Worm (Caenorhabditis elegans) whole organism, early embryonic: ENCODE data around the gene trpp-9.

ENCODE experiments used
- B0310.2 ChIP-seq: sonication (generic microtip); optimal IDR thresholded peaks from 2 replicates; lab custom pipeline; 2016; ENCODE audit warnings: mild to moderate bottlenecking, missing genetic modification characterization, missing compliant biosample characterization
- F13C5.2 ChIP-seq: sonication (generic microtip); optimal IDR thresholded peaks from 2 replicates; lab custom pipeline; 2017; ENCODE audit warnings: mild to moderate bottlenecking, missing genetic modification characterization, inconsistent platforms, missing compliant biosample characterization
- aly-1 ChIP-seq: sonication (generic microtip); optimal IDR thresholded peaks from 2 replicates; lab custom pipeline; 2016; ENCODE audit warnings: missing genetic modification characterization, missing compliant biosample characterization
- ama-1 ChIP-seq: fragments of 150-350 bp; optimal IDR thresholded peaks from 2 replicates; lab custom pipeline; 2014
- ceh-13 ChIP-seq: fragments of 200-800 bp; sonication (Bioruptor generic); optimal IDR thresholded peaks from 2 replicates; lab custom pipeline; 2018; ENCODE audit warnings: mild to moderate bottlenecking, missing genetic modification characterization, missing compliant biosample characterization
- ceh-36 ChIP-seq: sonication (generic microtip); optimal IDR thresholded peaks from 2 replicates; lab custom pipeline; 2016; ENCODE audit warnings: missing genetic modification characterization, inconsistent platforms, missing compliant biosample characterization
- ets-7 ChIP-seq: sonication (generic microtip); optimal IDR thresholded peaks from 2 replicates; lab custom pipeline; 2016; ENCODE audit warnings: missing genotype, missing genetic modification characterization, missing compliant biosample characterization
- flt-1 ChIP-seq: fragments of 200-800 bp; sonication (Bioruptor generic); IDR thresholded peaks from 2 replicates; pipeline ENCODE4 v1.3.6; 2022; ENCODE audit warnings: missing genetic modification characterization, missing compliant biosample characterization
- hmbx-1 ChIP-seq: sonication (generic microtip); optimal IDR thresholded peaks from 2 replicates; lab custom pipeline; 2016; ENCODE audit warnings: mild to moderate bottlenecking, missing genetic modification characterization, missing compliant biosample characterization
- hmg-4 ChIP-seq: fragments of 200-800 bp; sonication (Bioruptor generic); optimal IDR thresholded peaks from 2 replicates; lab custom pipeline; 2018; ENCODE audit warnings: mild to moderate bottlenecking, missing genetic modification characterization, missing compliant biosample characterization
- hnd-1 ChIP-seq: sonication (generic microtip); optimal IDR thresholded peaks from 2 replicates; lab custom pipeline; 2016; ENCODE audit warnings: missing genetic modification characterization, missing compliant biosample characterization
- pes-1 ChIP-seq: fragments of 200-800 bp; sonication (Bioruptor generic); IDR thresholded peaks from 2 replicates; pipeline ENCODE4 v1.3.6; 2022; ENCODE audit warnings: missing genetic modification reagents, missing genetic modification characterization, missing compliant biosample characterization
- scrt-1 ChIP-seq: fragments of 200-800 bp; sonication (Bioruptor generic); IDR thresholded peaks from 2 replicates; pipeline ENCODE4 v1.3.6; 2022; ENCODE audit warnings: missing genetic modification characterization, missing compliant biosample characterization
- sea-1 ChIP-seq: fragments of 200-800 bp; sonication (Bioruptor generic); conservative IDR thresholded peaks from 2 replicates; pipeline ENCODE4 v1.3.6; 2022; ENCODE audit warnings: missing genetic modification characterization, missing compliant biosample characterization
- tbx-11 ChIP-seq: fragments of 200-800 bp; sonication (Bioruptor generic); IDR thresholded peaks from 2 replicates; pipeline ENCODE4 v1.3.6; 2022; ENCODE audit warnings: missing genetic modification characterization, missing compliant biosample characterization
- tbx-37 ChIP-seq: fragments of 200-800 bp; sonication (Bioruptor generic); conservative IDR thresholded peaks from 2 replicates; pipeline ENCODE4 v1.3.6; 2022; ENCODE audit warnings: missing genetic modification reagents, missing genetic modification characterization, missing compliant biosample characterization
- tra-4 ChIP-seq: sonication (generic microtip); optimal IDR thresholded peaks from 2 replicates; lab custom pipeline; 2017; ENCODE audit warnings: missing genetic modification characterization, missing compliant biosample characterization

The trpp-9 gene

ce11 chrX:11533543-11534003 lies 30.1 kb upstream of the trpp-9 start, which contains the start of gene C35C5.8:
TSS of gene C35C5.8 (plus strand) at chrX:11533593.
- no peak for TF ChIP-seq F13C5.2 (tag; lab: Kevin White, UChicago)
- TF ChIP-seq sea-1 (GFP tag; lab: Robert Waterston, UW) = no peak
- TF ChIP-seq ets-7 (tag; lab: Kevin White, UChicago) = no peak
- TF ChIP-seq hnd-1 (tag; lab: Kevin White, UChicago) = no peak
- TF ChIP-seq ceh-36 (tag; lab: Kevin White, UChicago) = no peak
- no peak for TF ChIP-seq aly-1

ce11 chrX:11534443-11534842 lies 29.3 kb upstream of the trpp-9 start:
- no peak for TF ChIP-seq ama-1 (lab: Kevin White, UChicago)
- TF ChIP-seq pes-1 (GFP tag; lab: Robert Waterston, UW) = no peak
- no peak for TF ChIP-seq sea-1 (GFP tag; lab: Robert Waterston, UW)

ce11 chrX:11536408-11536807 lies 27.3 kb upstream of the trpp-9 start, which contains the start of gene C35C5.9:
TSS of gene C35C5.9 (plus strand) at chrX:11536568.
- TF ChIP-seq ets-7 (tag; lab: Kevin White, UChicago) = no peak
- TF ChIP-seq sea-1 (GFP tag; lab: Robert Waterston, UW) = no peak
- TF ChIP-seq ceh-36 (tag; lab: Kevin White, UChicago) = no peak
- no peak for TF ChIP-seq hmg-4 (GFP tag; lab: Kevin White, UChicago)
- no peak for TF ChIP-seq hnd-1 (tag; lab: Kevin White, UChicago)

- TF ChIP-seq pes-1 (GFP tag; lab: Robert Waterston, UW) (no peak), aly-1 (no peak), sea-1 (GFP tag; lab: Robert Waterston, UW) (no peak), hmg-4 (GFP tag; lab: Kevin White, UChicago) (no peak), F13C5.2 (tag; lab: Kevin White, UChicago) (no peak), tbx-11 (GFP tag; lab: Robert Waterston, UW) (no peak), ceh-13 (no peak), tbx-37 (GFP tag; lab: Robert Waterston, UW) (no peak)
Measured at ce11 chrX:11537240-11537764, 26.4 kb upstream of the trpp-9 start, which contains the start of gene gcp-2.2. TSS of gene gcp-2.2 (plus strand) at chrX:11537714.

- TF ChIP-seq tbx-11 (GFP tag; lab: Robert Waterston, UW) (no peak), ceh-13 (no peak), hmbx-1 (tag; lab: Kevin White, UChicago) (no peak), hmg-4 (GFP tag; lab: Kevin White, UChicago) (no peak), B0310.2 (tag; lab: Kevin White, UChicago) (no peak), F13C5.2 (tag; lab: Kevin White, UChicago) (no peak), pes-1 (GFP tag; lab: Robert Waterston, UW) (no peak), flt-1 (GFP tag; lab: Robert Waterston, UW) (no peak), tra-4 (no peak), hnd-1 (tag; lab: Kevin White, UChicago) (no peak)
Measured at ce11 chrX:11541690-11542089, 22.0 kb upstream of the trpp-9 start.

ce11 chrX:11546445-11547275 lies 17.1 kb upstream of the trpp-9 start, which contains the start of gene selt-1.1:
TSS of gene selt-1.1 (minus strand) at chrX:11546495.
- TF ChIP-seq F13C5.2 (tag; lab: Kevin White, UChicago) (peak; percentile 21), sea-1 (GFP tag; lab: Robert Waterston, UW) (0 out of 2 replicates have a peak, but pooled peaks have one; percentile 52), tbx-11 (GFP tag; lab: Robert Waterston, UW) (no peak), aly-1 (peak; percentile 37), ama-1 (lab: Kevin White, UChicago) (no peak), hmg-4 (GFP tag; lab: Kevin White, UChicago) (peak; percentile 76)

- TF ChIP-seq hmbx-1 (tag; lab: Kevin White, UChicago) (no peak), pes-1 (GFP tag; lab: Robert Waterston, UW) (no peak), tbx-37 (GFP tag; lab: Robert Waterston, UW) (no peak), B0310.2 (tag; lab: Kevin White, UChicago) (no peak), F13C5.2 (tag; lab: Kevin White, UChicago) (no peak), flt-1 (GFP tag; lab: Robert Waterston, UW) (no peak), ceh-36 (tag; lab: Kevin White, UChicago) (no peak), aly-1 (no peak), ama-1 (lab: Kevin White, UChicago) (no peak), hmg-4 (GFP tag; lab: Kevin White, UChicago) (no peak), hnd-1 (tag; lab: Kevin White, UChicago) (no peak), scrt-1 (no peak), tbx-11 (GFP tag; lab: Robert Waterston, UW) (no peak), tra-4 (no peak), sea-1 (GFP tag; lab: Robert Waterston, UW) (no peak), ceh-13 (no peak), ets-7 (tag; lab: Kevin White, UChicago) (no peak)
Measured at ce11 chrX:11547442-11548023, 16.2 kb upstream of the trpp-9 start.
